Worm (Caenorhabditis elegans): ENCODE data around the gene tag-115.

tag-115 gene

ce11 chrIV:13238943-13239861, at the start of gene tag-115:
tag-115 (minus strand) TSS chrIV:13239414.
- TF ChIP-seq W03F9.2 (tag; optimal IDR thresholded peaks at IDR 0.05) = peak; percentile 36
- TF ChIP-seq dao-5 (tag; optimal IDR thresholded peaks at IDR 0.05) = no peak
- TF ChIP-seq him-1 (tag; optimal IDR thresholded peaks at IDR 0.05) = no peak

- no peak for TF ChIP-seq him-1 (tag; optimal IDR thresholded peaks at IDR 0.05)
- no peak for TF ChIP-seq dao-5 (tag; optimal IDR thresholded peaks at IDR 0.05)
- TF ChIP-seq W03F9.2 (tag; optimal IDR thresholded peaks at IDR 0.05) = no peak
Measured at ce11 chrIV:13282778-13283177, 43.6 kb upstream of the tag-115 start, which contains the start of gene cpsf-3. cpsf-3 (minus strand) TSS chrIV:13282878.

ce11 chrIV:13272494-13272893, 33.3 kb upstream of the tag-115 start, which contains the start of gene unc-26:
unc-26 (minus strand) TSS chrIV:13272516.
- TF ChIP-seq him-1 (tag; optimal IDR thresholded peaks at IDR 0.05) (no peak), W03F9.2 (tag; optimal IDR thresholded peaks at IDR 0.05) (no peak)

- TF ChIP-seq dao-5 (tag; optimal IDR thresholded peaks at IDR 0.05) = no peak
- no peak for TF ChIP-seq him-1 (tag; optimal IDR thresholded peaks at IDR 0.05)
- TF ChIP-seq W03F9.2 (tag; optimal IDR thresholded peaks at IDR 0.05) = no peak
Measured at ce11 chrIV:13268385-13268784, 29.2 kb upstream of the tag-115 start.

- TF ChIP-seq dao-5 (tag; optimal IDR thresholded peaks at IDR 0.05) = no peak
- no peak for TF ChIP-seq W03F9.2 (tag; optimal IDR thresholded peaks at IDR 0.05)
- no peak for TF ChIP-seq him-1 (tag; optimal IDR thresholded peaks at IDR 0.05)
Measured at ce11 chrIV:13261778-13262177, 22.6 kb upstream of the tag-115 start.

- no peak for TF ChIP-seq him-1 (tag; optimal IDR thresholded peaks at IDR 0.05)
- TF ChIP-seq W03F9.2 (tag; optimal IDR thresholded peaks at IDR 0.05) = no peak
- no peak for TF ChIP-seq dao-5 (tag; optimal IDR thresholded peaks at IDR 0.05)
Measured at ce11 chrIV:13258872-13259271, 19.7 kb upstream of the tag-115 start, which contains the start of gene JC8.16. JC8.16 (plus strand) TSS chrIV:13259172.

ce11 chrIV:13255886-13256285, 16.7 kb upstream of the tag-115 start, which contains the start of gene bus-12:
bus-12 (plus strand) TSS chrIV:13256186.
- TF ChIP-seq him-1 (tag; optimal IDR thresholded peaks at IDR 0.05) (no peak), W03F9.2 (tag; optimal IDR thresholded peaks at IDR 0.05) (no peak), dao-5 (tag; optimal IDR thresholded peaks at IDR 0.05) (no peak)

ce11 chrIV:13253841-13254240, 14.6 kb upstream of the tag-115 start, which contains the start of gene ttr-45:
ttr-45 (plus strand) TSS chrIV:13254225.
- TF ChIP-seq him-1 (tag; optimal IDR thresholded peaks at IDR 0.05) = no peak

- no peak for TF ChIP-seq dao-5 (tag; optimal IDR thresholded peaks at IDR 0.05)
Measured at ce11 chrIV:13252211-13252610, 13.0 kb upstream of the tag-115 start, which contains the start of gene ttr-51. ttr-51 (minus strand) TSS chrIV:13252311.

- TF ChIP-seq dao-5 (tag; optimal IDR thresholded peaks at IDR 0.05) (no peak), him-1 (tag; optimal IDR thresholded peaks at IDR 0.05) (no peak), W03F9.2 (tag; optimal IDR thresholded peaks at IDR 0.05) (no peak)
Measured at ce11 chrIV:13250243-13250642, 11.0 kb upstream of the tag-115 start.

ce11 chrIV:13247780-13248179, 8.6 kb upstream of the tag-115 start:
- TF ChIP-seq W03F9.2 (tag; optimal IDR thresholded peaks at IDR 0.05) (no peak), dao-5 (tag; optimal IDR thresholded peaks at IDR 0.05) (no peak), him-1 (tag; optimal IDR thresholded peaks at IDR 0.05) (no peak)

ce11 chrIV:13246961-13247360, 7.7 kb upstream of the tag-115 start, which contains the start of gene JC8.7:
JC8.7 (plus strand) TSS chrIV:13247261.
- TF ChIP-seq him-1 (tag; optimal IDR thresholded peaks at IDR 0.05) (no peak), dao-5 (tag; optimal IDR thresholded peaks at IDR 0.05) (no peak), W03F9.2 (tag; optimal IDR thresholded peaks at IDR 0.05) (no peak)

- TF ChIP-seq him-1 (tag; optimal IDR thresholded peaks at IDR 0.05) = no peak
- TF ChIP-seq W03F9.2 (tag; optimal IDR thresholded peaks at IDR 0.05) = no peak
- no peak for TF ChIP-seq dao-5 (tag; optimal IDR thresholded peaks at IDR 0.05)
Measured at ce11 chrIV:13244024-13244423, 4.8 kb upstream of the tag-115 start, which contains the start of gene cox-11. cox-11 (plus strand) TSS chrIV:13244324.

- TF ChIP-seq him-1 (tag; optimal IDR thresholded peaks at IDR 0.05) (no peak), dao-5 (tag; optimal IDR thresholded peaks at IDR 0.05) (no peak), W03F9.2 (tag; optimal IDR thresholded peaks at IDR 0.05) (no peak)
Measured at ce11 chrIV:13243375-13243774, 4.2 kb upstream of the tag-115 start, which contains the start of gene JC8.4. JC8.4 (plus strand) TSS chrIV:13243675.
